Worm (Caenorhabditis elegans) whole organism, L3 larva: Measurements from ENCODE around the gene clec-68.

Experiments
- ceh-16 ChIP-seq: sonication (generic microtip); optimal IDR thresholded peaks from 2 replicates; lab custom pipeline; 2017; ENCODE audit warnings: missing biosample characterization, missing genetic modification characterization
- ceh-28 ChIP-seq: fragments of 150-350 bp; optimal IDR thresholded peaks from 2 replicates; lab custom pipeline; 2014; ENCODE audit warnings: missing biosample characterization, missing genetic modification reagents, missing genetic modification characterization
- ceh-9 ChIP-seq: sonication (generic microtip); optimal IDR thresholded peaks from 2 replicates; lab custom pipeline; 2018; ENCODE audit warnings: missing biosample characterization, missing genetic modification characterization
- egl-27 ChIP-seq: sonication (generic microtip); optimal IDR thresholded peaks from 4 replicates; lab custom pipeline; 2017; ENCODE audit warnings: missing biosample characterization, missing genetic modification reagents, missing genetic modification characterization
- egl-5 ChIP-seq: fragments of 150-350 bp; optimal IDR thresholded peaks from 2 replicates; lab custom pipeline; 2017; ENCODE audit warnings: missing biosample characterization, missing genetic modification reagents, missing genetic modification characterization, inconsistent platforms
- elt-1 ChIP-seq: fragments of 150-350 bp; optimal IDR thresholded peaks from 2 replicates; lab custom pipeline; 2014; ENCODE audit warnings: missing biosample characterization, missing genetic modification characterization
- elt-2 ChIP-seq: sonication (generic microtip); optimal IDR thresholded peaks from 2 replicates; lab custom pipeline; 2016; ENCODE audit warnings: missing genetic modification reagents, mild to moderate bottlenecking, missing genetic modification characterization, missing compliant biosample characterization
- fkh-10 ChIP-seq: sonication (generic microtip); optimal IDR thresholded peaks from 2 replicates; lab custom pipeline; 2017; ENCODE audit warnings: missing biosample characterization, missing genetic modification reagents, missing genetic modification characterization
- fkh-2 ChIP-seq: fragments of 150-350 bp; optimal IDR thresholded peaks from 2 replicates; lab custom pipeline; 2014; ENCODE audit warnings: missing biosample characterization, missing genetic modification reagents, missing genetic modification characterization
- hmg-11 ChIP-seq: sonication (generic microtip); optimal IDR thresholded peaks from 2 replicates; lab custom pipeline; 2016; ENCODE audit warnings: missing genetic modification characterization, missing compliant biosample characterization
- jun-1 ChIP-seq: fragments of 150-350 bp; optimal IDR thresholded peaks from 2 replicates; lab custom pipeline; 2014; ENCODE audit warnings: missing biosample characterization, missing genetic modification reagents, missing genetic modification characterization
- lin-15B ChIP-seq: fragments of 150-350 bp; optimal IDR thresholded peaks from 2 replicates; lab custom pipeline; 2014; ENCODE audit warnings: missing biosample characterization, missing genetic modification characterization
- lin-39 ChIP-seq: fragments of 150-350 bp; optimal IDR thresholded peaks from 2 replicates; lab custom pipeline; 2018; ENCODE audit warnings: missing biosample characterization, missing genetic modification reagents, missing genetic modification characterization
- lsy-12 ChIP-seq: sonication (generic microtip); optimal IDR thresholded peaks from 2 replicates; lab custom pipeline; 2016; ENCODE audit warnings: mild to moderate bottlenecking, missing genetic modification characterization, missing compliant biosample characterization
- mdl-1 ChIP-seq: fragments of 150-350 bp; optimal IDR thresholded peaks from 2 replicates; lab custom pipeline; 2014; ENCODE audit warnings: missing biosample characterization, missing genetic modification characterization
- nhr-11 ChIP-seq: fragments of 150-350 bp; optimal IDR thresholded peaks from 2 replicates; lab custom pipeline; 2014; ENCODE audit warnings: missing biosample characterization, missing genetic modification characterization
- nhr-12 ChIP-seq: fragments of 150-350 bp; optimal IDR thresholded peaks from 2 replicates; lab custom pipeline; 2014; ENCODE audit warnings: missing biosample characterization, missing genetic modification characterization
- nhr-23 ChIP-seq: fragments of 150-350 bp; optimal IDR thresholded peaks from 2 replicates; lab custom pipeline; 2014; ENCODE audit warnings: missing biosample characterization, missing genetic modification reagents, missing genetic modification characterization
- nhr-237 ChIP-seq: fragments of 150-350 bp; optimal IDR thresholded peaks from 2 replicates; lab custom pipeline; 2014; ENCODE audit warnings: missing biosample characterization, missing genetic modification characterization
- nhr-25 ChIP-seq: sonication (generic microtip); optimal IDR thresholded peaks from 2 replicates; lab custom pipeline; 2017; ENCODE audit warnings: missing biosample characterization, missing genetic modification characterization
- nhr-43 ChIP-seq: sonication (generic microtip); optimal IDR thresholded peaks from 2 replicates; lab custom pipeline; 2016; ENCODE audit warnings: mild to moderate bottlenecking, missing genetic modification characterization, missing compliant biosample characterization; ENCODE audit not compliant: poor library complexity, severe bottlenecking
- nhr-67 ChIP-seq: fragments of 150-350 bp; optimal IDR thresholded peaks from 2 replicates; lab custom pipeline; 2014; ENCODE audit warnings: missing biosample characterization, missing genetic modification characterization
- nhr-76 ChIP-seq: fragments of 150-350 bp; sonication (generic microtip); optimal IDR thresholded peaks from 5 replicates; lab custom pipeline; 2014; ENCODE audit warnings: missing biosample characterization, missing genetic modification characterization
- pha-4 ChIP-seq: fragments of 150-350 bp; optimal IDR thresholded peaks from 2 replicates; lab custom pipeline; 2014; ENCODE audit warnings: missing biosample characterization, missing genetic modification reagents, missing genetic modification characterization
- pqm-1 ChIP-seq: fragments of 150-350 bp; optimal IDR thresholded peaks from 2 replicates; lab custom pipeline; 2017; ENCODE audit warnings: missing biosample characterization, missing genetic modification characterization, inconsistent platforms
- sea-2 ChIP-seq: fragments of 150-350 bp; sonication (generic microtip); optimal IDR thresholded peaks from 4 replicates; lab custom pipeline; 2014; ENCODE audit warnings: missing biosample characterization, missing genetic modification reagents, missing genetic modification characterization
- snpc-4 ChIP-seq: fragments of 150-350 bp; optimal IDR thresholded peaks from 2 replicates; lab custom pipeline; 2014; ENCODE audit warnings: missing biosample characterization, missing genetic modification characterization
- tbx-2 ChIP-seq: sonication (generic microtip); optimal IDR thresholded peaks from 2 replicates; lab custom pipeline; 2016; ENCODE audit warnings: mild to moderate bottlenecking, missing genetic modification characterization, missing compliant biosample characterization
- unc-39 ChIP-seq: sonication (generic microtip); optimal IDR thresholded peaks from 4 replicates; lab custom pipeline; 2017; ENCODE audit warnings: missing biosample characterization, missing genetic modification characterization
- zag-1 ChIP-seq: fragments of 150-350 bp; optimal IDR thresholded peaks from 2 replicates; lab custom pipeline; 2014; ENCODE audit warnings: missing biosample characterization, missing genetic modification characterization
- ztf-11 ChIP-seq: fragments of 150-350 bp; optimal IDR thresholded peaks from 2 replicates; lab custom pipeline; 2014; ENCODE audit warnings: missing biosample characterization, missing genetic modification characterization
- ztf-4 ChIP-seq: fragments of 150-350 bp; optimal IDR thresholded peaks from 2 replicates; lab custom pipeline; 2014; ENCODE audit warnings: missing biosample characterization, missing genetic modification characterization

The clec-68 gene

DNA sequence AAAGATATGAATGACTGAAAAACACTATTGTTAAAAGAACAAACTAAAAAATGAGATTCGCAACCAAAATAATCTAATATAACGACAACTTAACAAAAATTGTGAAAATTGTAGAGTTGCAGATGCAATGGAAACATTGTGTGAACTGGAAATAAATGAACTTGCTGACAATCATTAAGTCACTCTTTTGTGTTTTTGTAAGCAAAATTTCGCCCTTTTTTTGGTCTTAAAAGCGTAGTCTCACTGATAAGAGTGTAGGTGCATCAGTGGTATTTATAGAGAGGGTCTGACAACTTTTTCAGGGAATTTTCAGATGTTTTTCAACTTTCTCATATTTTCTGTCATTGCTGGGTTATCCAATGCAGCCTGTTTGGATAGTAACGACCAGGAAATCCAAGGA is at the start of gene clec-68:
Gene clec-68, plus strand, starts transcription at position 301 of the 400 bp plus-strand sequence.
- TF ChIP-seq nhr-43 (tag; lab: Kevin White, UChicago) (no peak), pha-4 (tag; lab: Kevin White, UChicago) (no peak), nhr-23 (no peak), lin-15B (no peak), jun-1 (tag; lab: Kevin White, UChicago) (no peak), nhr-237 (tag; lab: Kevin White, UChicago) (no peak), elt-2 (no peak), nhr-11 (tag; lab: Kevin White, UChicago) (no peak), egl-5 (tag; lab: Kevin White, UChicago) (no peak), nhr-76 (tag; lab: Kevin White, UChicago) (no peak), mdl-1 (tag; lab: Kevin White, UChicago) (no peak), ceh-9 (tag; lab: Kevin White, UChicago) (no peak), nhr-25 (tag; lab: Kevin White, UChicago) (no peak), zag-1 (tag; lab: Kevin White, UChicago) (no peak), ztf-4 (tag; lab: Kevin White, UChicago) (no peak)

DNA sequence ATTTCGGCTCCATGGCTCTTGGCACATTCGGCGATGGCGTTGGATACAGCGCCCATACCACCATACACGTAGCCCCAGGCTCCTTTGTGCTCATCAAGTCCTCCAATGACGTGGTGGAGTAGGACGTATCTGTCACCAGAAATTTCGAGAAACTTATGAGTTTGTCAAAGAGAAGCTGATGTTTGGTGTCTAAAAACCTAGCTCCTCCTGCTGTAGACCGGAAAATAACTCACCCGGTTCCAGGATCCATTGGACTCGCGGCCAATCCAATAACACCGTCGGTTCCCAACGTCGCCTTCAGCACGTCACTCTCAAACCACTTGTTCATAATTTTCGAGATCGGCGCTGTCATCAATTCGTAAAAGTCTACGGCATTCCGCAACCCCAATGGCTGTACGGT is 49.3 kb upstream of the clec-68 start:
- TF ChIP-seq sea-2 (GFP tag; lab: Kevin White, UChicago): no peak
- TF ChIP-seq jun-1 (tag; lab: Kevin White, UChicago): no peak
- TF ChIP-seq egl-27 (tag; lab: Kevin White, UChicago): no peak
- no peak for TF ChIP-seq nhr-67 (tag; lab: Kevin White, UChicago)

- no peak for TF ChIP-seq fkh-10 (GFP tag; lab: Kevin White, UChicago)
- TF ChIP-seq egl-5 (tag; lab: Kevin White, UChicago): no peak
- TF ChIP-seq fkh-2 (tag; lab: Kevin White, UChicago): no peak
- no peak for TF ChIP-seq hmg-11 (tag; lab: Kevin White, UChicago)
- TF ChIP-seq ceh-28 (tag; lab: Kevin White, UChicago): no peak
- TF ChIP-seq pqm-1 (tag; lab: Kevin White, UChicago): peak; percentile 8
- TF ChIP-seq elt-2: peak; percentile 84
- no peak for TF ChIP-seq ceh-16 (tag; lab: Kevin White, UChicago)
- TF ChIP-seq nhr-23: no peak
- no peak for TF ChIP-seq elt-1
- no peak for TF ChIP-seq tbx-2
Measured at ce11 chrIV:3878283-3878938, 47.8 kb upstream of the clec-68 start, which contains the start of gene F37C4.6. F37C4.6 (minus strand) TSS chrIV:3878333.

DNA sequence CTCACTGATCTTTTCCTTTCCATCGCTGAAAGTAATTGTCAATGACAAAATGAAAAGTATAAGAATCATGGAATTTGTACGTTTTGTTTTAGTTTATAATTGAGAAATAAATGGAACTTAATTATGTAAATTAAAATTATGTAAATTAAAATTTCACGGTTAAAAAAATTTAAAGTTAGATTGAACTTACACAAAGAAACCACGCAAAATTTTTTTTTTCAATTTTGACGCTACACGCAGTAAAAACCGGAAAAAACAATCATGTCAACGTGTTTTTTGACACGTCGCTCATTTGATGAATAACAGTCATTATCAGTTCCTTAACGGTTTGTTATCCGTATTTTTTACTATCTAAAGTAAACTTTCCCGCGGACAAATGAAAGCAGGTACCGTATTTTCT is 45.1 kb upstream of the clec-68 start, which contains the start of the genes F37C4.8 and oac-23:
Gene F37C4.8, minus strand, starts transcription at position 101 of the 400 bp plus-strand sequence.
Gene oac-23, plus strand, starts transcription at position 323 of the 400 bp plus-strand sequence.
- TF ChIP-seq hmg-11 (tag; lab: Kevin White, UChicago): no peak
- TF ChIP-seq elt-2: no peak
- TF ChIP-seq nhr-11 (tag; lab: Kevin White, UChicago): no peak
- TF ChIP-seq mdl-1 (tag; lab: Kevin White, UChicago): no peak
- no peak for TF ChIP-seq sea-2 (GFP tag; lab: Kevin White, UChicago)
- no peak for TF ChIP-seq lsy-12
- TF ChIP-seq snpc-4 (tag; lab: Kevin White, UChicago): no peak
- no peak for TF ChIP-seq ceh-16 (tag; lab: Kevin White, UChicago)
- no peak for TF ChIP-seq fkh-10 (GFP tag; lab: Kevin White, UChicago)
- TF ChIP-seq lin-39: no peak
- TF ChIP-seq nhr-43 (tag; lab: Kevin White, UChicago): no peak
- TF ChIP-seq unc-39: no peak

ce11 chrIV:3885369-3885768 is 40.8 kb upstream of the clec-68 start, which contains the start of gene oac-22:
oac-22 (plus strand) TSS chrIV:3885669.
- TF ChIP-seq ceh-28 (tag; lab: Kevin White, UChicago) (no peak), nhr-76 (tag; lab: Kevin White, UChicago) (no peak), fkh-10 (GFP tag; lab: Kevin White, UChicago) (no peak), lsy-12 (no peak), nhr-237 (tag; lab: Kevin White, UChicago) (no peak), nhr-12 (no peak), ztf-4 (tag; lab: Kevin White, UChicago) (no peak), ztf-11 (tag; lab: Kevin White, UChicago) (no peak)
- TF ChIP-seq, all 47 proteins: peak for 0
